Fruit fly (Drosophila melanogaster) whole organism: ENCODE results near the gene CG13829.

Source experiments
- CG8478 ChIP-seq: fragments of >200 bp; optimal IDR thresholded peaks from 2 replicates; lab custom pipeline; 2018; ENCODE audit warnings: inconsistent platforms
- EcR ChIP-seq, 2 experiments: fragments of >200 bp; optimal IDR thresholded peaks; 2 replicates each; lab custom pipeline; 2017; ENCODE audit warnings: missing biosample characterization in 2 of 2, missing genetic modification characterization in 2 of 2, missing genetic modification reagents in 2 of 2
- psq ChIP-seq: fragments of >200 bp; optimal IDR thresholded peaks from 2 replicates; lab custom pipeline; 2017
- usp ChIP-seq: fragments of >200 bp; optimal IDR thresholded peaks from 2 replicates; lab custom pipeline; 2017; ENCODE audit warnings: missing biosample characterization, missing genetic modification characterization, mixed read lengths

DNA sequence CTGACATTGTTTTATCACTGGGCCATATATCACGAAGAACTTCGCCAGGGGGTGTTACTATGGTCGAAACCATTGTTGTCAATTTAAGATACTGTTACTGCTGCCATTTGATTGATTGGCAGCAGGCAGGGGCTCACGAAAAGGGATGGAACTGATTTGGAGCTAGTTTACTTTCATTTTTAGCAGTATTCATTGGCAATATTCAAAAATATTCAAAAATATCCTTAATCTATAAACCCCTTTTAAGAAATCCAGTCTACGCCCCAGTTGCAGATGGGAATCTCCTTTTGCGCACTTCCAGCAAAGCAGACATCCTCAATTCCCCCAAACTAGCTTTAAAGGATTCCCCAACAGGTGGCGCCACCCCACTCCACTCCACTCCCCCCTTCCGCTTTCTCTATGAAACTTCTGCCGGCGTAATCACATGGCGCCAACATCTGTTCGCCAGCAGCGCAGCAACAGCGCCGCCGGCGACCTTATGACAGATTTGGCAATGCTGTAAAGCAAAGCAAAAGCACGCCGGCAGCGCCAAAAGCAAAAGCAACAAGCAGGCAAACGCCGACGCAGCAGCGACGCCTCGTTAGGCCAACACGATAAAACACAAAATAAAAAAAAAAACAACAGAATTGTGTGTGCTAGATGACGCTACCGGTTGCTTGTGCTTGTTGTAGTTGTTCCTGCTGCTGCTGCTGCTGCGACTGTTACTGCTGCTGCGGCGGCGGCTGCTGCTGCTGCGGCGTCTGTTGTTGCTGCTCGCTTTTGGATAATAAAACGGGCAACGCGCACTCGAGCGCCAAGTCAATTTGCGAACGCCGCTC is 6.6 kb upstream of the CG13829 start, which contains the start of gene Irk1:
- TF ChIP-seq usp (no peak), psq (lab: Kevin White, UChicago) (no peak), EcR (GFP tag; optimal IDR thresholded peaks at IDR 0.05; lab: Kevin White, UChicago) (no peak), CG8478 (lab: Kevin White, UChicago) (no peak)
